Worm (Caenorhabditis elegans) whole organism, L4 larva: ENCODE results near the gene fbxb-75.

Source experiments
- F26F4.8 ChIP-seq: fragments of 200-800 bp; sonication (Bioruptor generic); conservative IDR thresholded peaks from 2 replicates; pipeline ENCODE4 v1.3.6; 2022; ENCODE audit warnings: missing genetic modification characterization, missing compliant biosample characterization
- F37D6.2 ChIP-seq: sonication (generic microtip); optimal IDR thresholded peaks from 2 replicates; lab custom pipeline; 2016; ENCODE audit warnings: mild to moderate bottlenecking, missing genetic modification characterization, missing compliant biosample characterization
- F49E8.2 ChIP-seq: sonication (generic microtip); optimal IDR thresholded peaks from 2 replicates; lab custom pipeline; 2016; ENCODE audit warnings: missing compliant biosample characterization, mild to moderate bottlenecking, missing genetic modification characterization, borderline replicate concordance
- Y75B8A.6 ChIP-seq: fragments of 200-800 bp; sonication (Bioruptor generic); IDR thresholded peaks from 2 replicates; pipeline ENCODE4 v1.3.6; 2022; ENCODE audit warnings: missing genetic modification reagents, missing genetic modification characterization, missing compliant biosample characterization
- aly-2 ChIP-seq: sonication (generic microtip); optimal IDR thresholded peaks from 2 replicates; lab custom pipeline; 2018; ENCODE audit warnings: missing biosample characterization, missing genetic modification characterization
- ceh-20 ChIP-seq: fragments of 200-800 bp; sonication (Bioruptor generic); IDR thresholded peaks from 2 replicates; pipeline ENCODE4 v1.3.6; 2022; ENCODE audit warnings: missing genetic modification reagents, missing genetic modification characterization, missing compliant biosample characterization
- ceh-32 ChIP-seq: sonication (generic microtip); optimal IDR thresholded peaks from 2 replicates; lab custom pipeline; 2016; ENCODE audit warnings: mild to moderate bottlenecking, missing genetic modification characterization, missing compliant biosample characterization; ENCODE audit not compliant: poor library complexity
- ceh-44 ChIP-seq: fragments of 200-800 bp; sonication (Bioruptor generic); IDR thresholded peaks from 2 replicates; pipeline ENCODE4 v1.3.6; 2022; ENCODE audit warnings: missing genetic modification reagents, missing genetic modification characterization, missing compliant biosample characterization
- ces-1 ChIP-seq: fragments of 150-350 bp; sonication (generic microtip); optimal IDR thresholded peaks from 4 replicates; lab custom pipeline; 2014; ENCODE audit warnings: missing biosample characterization, missing genetic modification reagents, missing genetic modification characterization
- daf-12 ChIP-seq: fragments of 150-350 bp; optimal IDR thresholded peaks from 2 replicates; lab custom pipeline; 2014; ENCODE audit warnings: missing biosample characterization, missing genetic modification reagents, missing genetic modification characterization
- daf-19 ChIP-seq: fragments of 200-800 bp; sonication (Bioruptor generic); conservative IDR thresholded peaks from 2 replicates; pipeline ENCODE4 v1.3.6; 2022; ENCODE audit warnings: missing genetic modification characterization, missing compliant biosample characterization
- daf-8 ChIP-seq: fragments of 200-800 bp; sonication (Bioruptor generic); IDR thresholded peaks from 2 replicates; pipeline ENCODE4 v1.3.6; 2022; ENCODE audit warnings: missing genetic modification characterization, missing compliant biosample characterization
- fos-1 ChIP-seq: fragments of 150-350 bp; optimal IDR thresholded peaks from 2 replicates; lab custom pipeline; 2014; ENCODE audit warnings: missing biosample characterization, missing genetic modification characterization
- hmg-1.1 ChIP-seq: fragments of 200-800 bp; sonication (Bioruptor generic); IDR thresholded peaks from 2 replicates; pipeline ENCODE4 v1.3.6; 2022; ENCODE audit warnings: missing genetic modification reagents, missing genetic modification characterization, missing compliant biosample characterization
- lim-7 ChIP-seq: fragments of 200-800 bp; sonication (Bioruptor generic); IDR thresholded peaks from 2 replicates; pipeline ENCODE4 v1.3.6; 2022; ENCODE audit warnings: missing genetic modification characterization, missing compliant biosample characterization
- lin-38 ChIP-seq: fragments of 200-800 bp; sonication (Bioruptor generic); IDR thresholded peaks from 2 replicates; pipeline ENCODE4 v1.3.6; 2022; ENCODE audit warnings: missing genetic modification reagents, missing genetic modification characterization, missing compliant biosample characterization
- madf-5 ChIP-seq, 2 experiments: fragments of 200-800 bp; sonication (Bioruptor generic); IDR thresholded peaks; 2 replicates each; pipeline ENCODE4 v1.3.6; 2022; ENCODE audit warnings: missing compliant biosample characterization in 2 of 2, missing genetic modification characterization in 2 of 2
- madf-9 ChIP-seq: fragments of 200-800 bp; sonication (Bioruptor generic); conservative IDR thresholded peaks from 2 replicates; pipeline ENCODE4 v1.3.6; 2022; ENCODE audit warnings: missing genetic modification reagents, missing genetic modification characterization, missing compliant biosample characterization
- mdl-1 ChIP-seq, 2 experiments: fragments of 150-350 bp in 1 of 2; sonication (generic microtip) in 1 of 2; optimal IDR thresholded peaks; 2 replicates each; lab custom pipeline; 2014 to 2017; ENCODE audit warnings: missing biosample characterization in 2 of 2, missing genetic modification characterization in 2 of 2
- mxl-2 ChIP-seq: fragments of 200-800 bp; sonication (Bioruptor generic); conservative IDR thresholded peaks from 2 replicates; pipeline ENCODE4 v1.3.6; 2022; ENCODE audit warnings: missing genetic modification reagents, missing genetic modification characterization, missing compliant biosample characterization
- nhr-237 ChIP-seq: sonication (generic microtip); optimal IDR thresholded peaks from 2 replicates; lab custom pipeline; 2017; ENCODE audit warnings: missing biosample characterization, missing genetic modification characterization
- nhr-25 ChIP-seq: sonication (generic microtip); optimal IDR thresholded peaks from 2 replicates; lab custom pipeline; 2017; ENCODE audit warnings: missing genetic modification characterization, mild to moderate bottlenecking, missing compliant biosample characterization, antibody characterized with exemption, moderate library complexity, borderline replicate concordance; ENCODE audit not compliant: insufficient read depth
- nhr-42 ChIP-seq: fragments of 200-800 bp; sonication (Bioruptor generic); IDR thresholded peaks from 2 replicates; pipeline ENCODE4 v1.3.6; 2022; ENCODE audit warnings: missing genetic modification characterization, missing compliant biosample characterization
- nhr-48 ChIP-seq: sonication (generic microtip); optimal IDR thresholded peaks from 2 replicates; lab custom pipeline; 2016; ENCODE audit warnings: mild to moderate bottlenecking, missing genetic modification characterization, missing compliant biosample characterization
- nhr-76 ChIP-seq: fragments of 150-350 bp; optimal IDR thresholded peaks from 2 replicates; lab custom pipeline; 2014; ENCODE audit warnings: missing biosample characterization, missing genetic modification characterization
- pha-4 ChIP-seq, 2 experiments: fragments of 150-350 bp in 1 of 2; fragments of 200-800 bp in 1 of 2; sonication (Bioruptor generic) in 1 of 2; IDR thresholded peaks in 1 of 2; optimal IDR thresholded peaks in 1 of 2; 2 replicates each; pipeline versions ENCODE4 v1.3.6 to Lab custom; 2014 to 2022; ENCODE audit warnings: missing genetic modification characterization in 2 of 2, missing genetic modification reagents in 2 of 2, missing biosample characterization in 1 of 2, missing compliant biosample characterization in 1 of 2
- php-3 ChIP-seq: fragments of 200-800 bp; sonication (Bioruptor generic); IDR thresholded peaks from 2 replicates; pipeline ENCODE4 v1.3.6; 2022; ENCODE audit warnings: missing genetic modification reagents, missing genetic modification characterization, missing compliant biosample characterization
- saeg-2 ChIP-seq: fragments of 200-800 bp; sonication (Bioruptor generic); IDR thresholded peaks from 2 replicates; pipeline ENCODE4 v1.3.6; 2022; ENCODE audit warnings: missing genetic modification reagents, missing genetic modification characterization, missing compliant biosample characterization
- sdz-12 ChIP-seq: fragments of 200-800 bp; sonication (Bioruptor generic); optimal IDR thresholded peaks from 2 replicates; lab custom pipeline; 2018; ENCODE audit warnings: mild to moderate bottlenecking, missing genetic modification characterization, missing compliant biosample characterization
- skn-1 ChIP-seq: fragments of 150-350 bp; optimal IDR thresholded peaks from 2 replicates; lab custom pipeline; 2014; ENCODE audit warnings: missing biosample characterization, missing genetic modification characterization
- unc-130 ChIP-seq: sonication (generic microtip); optimal IDR thresholded peaks from 2 replicates; lab custom pipeline; 2016; ENCODE audit warnings: missing genetic modification reagents, missing genetic modification characterization, missing compliant biosample characterization
- unc-62 ChIP-seq, 3 experiments: fragments of 150-350 bp in 1 of 3; sonication (generic microtip); optimal IDR thresholded peaks in 2 of 3; peaks in 1 of 3; 1 replicate in 1 of 3; 2 replicates in 2 of 3; lab custom pipeline; 2014 to 2017; ENCODE audit warnings: missing biosample characterization in 3 of 3, missing genetic modification characterization in 3 of 3, missing genetic modification reagents in 3 of 3, missing genotype in 1 of 3
- zfp-2 ChIP-seq: sonication (generic microtip); optimal IDR thresholded peaks from 2 replicates; lab custom pipeline; 2016; ENCODE audit warnings: mild to moderate bottlenecking, missing genetic modification characterization, missing compliant biosample characterization
- zip-11 ChIP-seq: fragments of 200-800 bp; sonication (Bioruptor generic); IDR thresholded peaks from 2 replicates; pipeline ENCODE4 v1.3.6; 2022; ENCODE audit warnings: missing genetic modification characterization, missing compliant biosample characterization
- ztf-7 ChIP-seq: fragments of 150-350 bp; optimal IDR thresholded peaks from 2 replicates; lab custom pipeline; 2014; ENCODE audit warnings: missing biosample characterization, missing genetic modification characterization

The fbxb-75 gene

DNA sequence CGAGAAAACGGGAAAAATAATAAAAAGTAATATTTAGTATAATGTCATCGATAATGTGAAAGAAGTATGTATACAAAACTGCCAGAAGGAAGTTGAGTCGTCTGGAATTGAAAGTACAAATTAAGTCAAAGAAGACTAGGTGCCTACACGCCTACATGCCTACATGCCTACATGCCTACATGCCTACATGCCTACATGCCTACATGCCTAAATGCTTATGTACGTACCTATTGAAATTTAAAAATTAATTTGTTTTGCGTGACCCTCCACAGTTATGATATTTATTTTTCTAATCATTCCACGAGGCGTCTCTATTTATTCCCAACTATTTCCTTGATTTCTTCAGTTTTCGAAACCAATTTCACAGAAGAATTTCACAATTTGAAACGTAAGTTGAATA lies 11.1 kb downstream of the fbxb-75 start, which contains the start of the genes str-185 and R08C7.5:
str-185 (minus strand) TSS at position 101 of the 400 bp plus-strand sequence.
R08C7.5 (plus strand) TSS at position 329 of the 400 bp plus-strand sequence.
- no peak for TF ChIP-seq madf-9 (GFP tag; lab: Robert Waterston, UW)
- no peak for TF ChIP-seq zip-11 (GFP tag; lab: Robert Waterston, UW)
- no peak for TF ChIP-seq unc-130 (GFP tag; lab: Kevin White, UChicago)
- no peak for TF ChIP-seq nhr-42
- no peak for TF ChIP-seq nhr-48 (tag; lab: Kevin White, UChicago)
- no peak for TF ChIP-seq madf-5 (GFP tag; IDR thresholded peaks at IDR 0.05; lab: Robert Waterston, UW)
- no peak for TF ChIP-seq hmg-1.1 (GFP tag; lab: Robert Waterston, UW)
- TF ChIP-seq fos-1 (tag; lab: Kevin White, UChicago) = no peak
- no peak for TF ChIP-seq lin-38 (GFP tag; lab: Robert Waterston, UW)
- no peak for TF ChIP-seq skn-1
- TF ChIP-seq daf-12 (tag; lab: Kevin White, UChicago) = no peak
- TF ChIP-seq ceh-20 (GFP tag; lab: Robert Waterston, UW) = no peak
- no peak for TF ChIP-seq ceh-32 (tag; lab: Kevin White, UChicago)
- TF ChIP-seq F37D6.2 (tag; lab: Kevin White, UChicago) = no peak
- no peak for TF ChIP-seq pha-4 (GFP tag; IDR thresholded peaks at IDR 0.05; lab: Robert Waterston, UW)
- TF ChIP-seq pha-4 (tag; optimal IDR thresholded peaks at IDR 0.05; lab: Kevin White, UChicago) = no peak

DNA sequence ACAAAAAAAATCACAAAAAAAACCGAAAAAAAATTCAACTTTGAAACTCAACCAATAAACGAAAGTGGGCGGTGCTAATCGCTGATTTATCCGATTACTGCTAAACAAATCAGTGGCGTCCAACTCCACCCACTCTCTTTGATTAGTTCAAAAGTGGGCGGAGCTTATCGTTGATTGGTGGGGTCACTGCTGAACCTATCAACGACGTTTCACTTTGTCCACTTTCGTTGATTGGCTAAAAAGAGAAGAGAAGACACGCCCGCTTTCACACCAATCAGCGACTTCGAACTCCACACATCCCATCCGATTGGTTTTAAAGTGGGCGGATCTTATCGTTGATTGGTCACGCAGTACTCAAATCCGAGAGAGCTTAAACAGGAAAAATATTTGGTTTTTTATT lies 17.1 kb downstream of the fbxb-75 start:
- TF ChIP-seq F26F4.8 (GFP tag; lab: Robert Waterston, UW) = no peak
- TF ChIP-seq mdl-1 (tag; optimal IDR thresholded peaks at IDR 0.05; lab: Kevin White, UChicago) = no peak
- peak in 1 of 2 experiments; percentile 55 for TF ChIP-seq unc-62 (GFP tag; optimal IDR thresholded peaks at IDR 0.05 in 1 of 2; lab: Kevin White, UChicago)
- no peak for TF ChIP-seq unc-62 (tag; optimal IDR thresholded peaks at IDR 0.05; lab: Kevin White, UChicago)
- no peak for TF ChIP-seq nhr-76

DNA sequence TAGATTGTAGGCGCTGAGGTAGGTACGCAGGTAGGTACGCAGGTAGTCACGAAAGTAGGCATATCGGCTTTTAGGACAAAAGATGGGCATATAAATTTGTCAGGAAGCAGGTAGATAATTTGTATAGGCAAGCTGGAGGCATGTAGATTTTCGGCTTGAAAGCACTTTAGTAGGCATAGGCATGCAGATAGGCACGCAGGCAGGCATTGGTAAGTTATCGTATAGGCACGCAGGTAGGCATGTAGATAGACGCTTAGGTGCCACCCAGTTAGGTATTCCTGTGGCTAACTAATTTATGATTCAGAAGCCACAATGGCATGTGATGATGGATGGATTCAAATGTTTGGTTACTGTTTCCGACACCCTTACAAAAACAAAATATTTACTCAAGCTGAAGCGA lies 18.0 kb downstream of the fbxb-75 start:
- TF ChIP-seq daf-12 (tag; lab: Kevin White, UChicago) (no peak), unc-62 (GFP tag; optimal IDR thresholded peaks at IDR 0.05 in 1 of 2; lab: Kevin White, UChicago) (peak in 1 of 2 experiments; percentile 95), unc-62 (tag; optimal IDR thresholded peaks at IDR 0.05; lab: Kevin White, UChicago) (no peak)

DNA sequence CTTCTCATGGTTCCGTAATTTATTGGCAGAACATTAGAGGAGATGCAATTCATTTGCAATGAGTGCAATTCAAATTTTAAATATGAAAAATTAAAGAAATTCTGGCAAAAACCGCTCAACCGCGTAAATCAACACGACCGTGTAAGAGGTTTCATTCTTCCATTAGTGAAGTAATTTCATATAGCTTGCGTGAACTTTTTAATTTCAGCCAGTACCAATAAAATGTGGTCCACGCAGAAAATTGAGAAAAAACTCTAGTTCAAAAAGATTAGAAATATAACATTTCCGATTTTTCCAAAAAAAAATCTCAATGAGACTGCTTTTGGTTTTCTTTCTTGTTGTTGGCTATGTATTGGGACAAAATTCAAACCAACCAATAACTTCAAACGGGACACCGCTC lies 18.9 kb downstream of the fbxb-75 start, which contains the start of gene clec-175:
clec-175 (plus strand) TSS at position 301 of the 400 bp plus-strand sequence.
- no peak for TF ChIP-seq saeg-2 (GFP tag; lab: Robert Waterston, UW)
- no peak for TF ChIP-seq daf-8
- TF ChIP-seq lim-7 (GFP tag; lab: Robert Waterston, UW) = no peak
- no peak for TF ChIP-seq zfp-2 (tag; lab: Kevin White, UChicago)
- TF ChIP-seq Y75B8A.6 (GFP tag; lab: Robert Waterston, UW) = no peak
- TF ChIP-seq madf-9 (GFP tag; lab: Robert Waterston, UW) = no peak
- no peak for TF ChIP-seq aly-2 (tag; lab: Kevin White, UChicago)
- TF ChIP-seq php-3 (GFP tag; lab: Robert Waterston, UW) = no peak
- TF ChIP-seq ceh-44 (GFP tag; lab: Robert Waterston, UW) = no peak
- TF ChIP-seq pha-4 (GFP tag; IDR thresholded peaks at IDR 0.05; lab: Robert Waterston, UW) = no peak
- no peak for TF ChIP-seq pha-4 (tag; optimal IDR thresholded peaks at IDR 0.05; lab: Kevin White, UChicago)
- TF ChIP-seq ztf-7 (tag; lab: Kevin White, UChicago) = no peak
- TF ChIP-seq nhr-25 (tag; lab: Kevin White, UChicago) = no peak
- TF ChIP-seq ces-1 (GFP tag; lab: Kevin White, UChicago) = no peak
- TF ChIP-seq daf-19 (GFP tag; lab: Robert Waterston, UW) = no peak
- no peak for TF ChIP-seq mxl-2 (GFP tag; lab: Robert Waterston, UW)
- no peak for TF ChIP-seq nhr-237
- no peak for TF ChIP-seq sdz-12 (GFP tag; lab: Kevin White, UChicago)
- TF ChIP-seq F49E8.2 (tag; lab: Kevin White, UChicago) = no peak
